Worm (Caenorhabditis elegans): ENCODE results near the gene srbc-12.

DNA sequence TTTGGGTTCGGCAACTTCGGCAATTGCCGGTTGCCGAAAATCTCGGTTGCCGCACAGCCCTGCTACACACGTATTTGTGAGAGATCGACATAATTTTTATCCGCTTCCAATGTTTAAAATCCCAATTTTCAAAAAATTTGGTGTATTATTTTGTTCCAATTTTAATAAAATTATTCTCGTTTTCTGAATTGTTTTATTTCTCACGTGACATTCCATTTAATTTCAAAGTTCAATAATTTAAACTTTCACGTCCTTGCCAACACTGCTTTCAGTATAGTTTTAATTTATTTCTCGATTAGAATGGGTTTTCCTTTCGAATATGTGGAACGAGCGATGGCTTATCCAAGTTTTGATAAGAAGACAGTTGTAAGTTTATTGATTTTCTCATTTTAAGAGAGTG, 6.9 kb downstream of the srbc-12 start, which contains the start of gene K09C6.2:
- TF ChIP-seq unc-62 (GFP tag; optimal IDR thresholded peaks at IDR 0.05) = no peak
- TF ChIP-seq mls-2 (tag; optimal IDR thresholded peaks at IDR 0.05) = no peak
- no peak for TF ChIP-seq ztf-11 (tag; optimal IDR thresholded peaks at IDR 0.05)
- no peak for TF ChIP-seq nhr-28 (tag; optimal IDR thresholded peaks at IDR 0.05)
- no peak for TF ChIP-seq nhr-76 (tag; optimal IDR thresholded peaks at IDR 0.05)
- no peak for TF ChIP-seq drap-1 (GFP tag; optimal IDR thresholded peaks at IDR 0.05)
- TF ChIP-seq ceh-39 (tag; optimal IDR thresholded peaks at IDR 0.05) = no peak
- TF ChIP-seq snpc-4 (tag; optimal IDR thresholded peaks at IDR 0.05) = no peak
- TF ChIP-seq pha-4 (tag; optimal IDR thresholded peaks at IDR 0.05) = no peak
- no peak for TF ChIP-seq nhr-237 (tag; optimal IDR thresholded peaks at IDR 0.05)
